Fruit fly (Drosophila melanogaster): ENCODE results near the gene CG4607.

Gene CG4607

dm6 chrX:7094169-7094568 is 25.0 kb downstream of the CG4607 start:
- no peak for TF ChIP-seq Clk (GFP tag; optimal IDR thresholded peaks at IDR 0.05)
- no peak for TF ChIP-seq CG33017 (tag; optimal IDR thresholded peaks at IDR 0.05)
- TF ChIP-seq CG12768 (GFP tag; optimal IDR thresholded peaks at IDR 0.05), result no peak
- TF ChIP-seq Crg-1 (GFP tag; optimal IDR thresholded peaks at IDR 0.05), result no peak
- no peak for TF ChIP-seq CG1620 (GFP tag; optimal IDR thresholded peaks at IDR 0.05)
- TF ChIP-seq Hr96 (GFP tag; optimal IDR thresholded peaks at IDR 0.05), result no peak
- no peak for TF ChIP-seq toe (GFP tag; optimal IDR thresholded peaks at IDR 0.05)
- TF ChIP-seq CG5204 (GFP tag; optimal IDR thresholded peaks at IDR 0.05), result no peak
- no peak for TF ChIP-seq cnc (optimal IDR thresholded peaks at IDR 0.05)
- no peak for TF ChIP-seq CG11617 (GFP tag; optimal IDR thresholded peaks at IDR 0.05)
- no peak for TF ChIP-seq bab1 (GFP tag; optimal IDR thresholded peaks at IDR 0.05)
- no peak for TF ChIP-seq cic (GFP tag; optimal IDR thresholded peaks at IDR 0.05)
- no peak for TF ChIP-seq Mnt (GFP tag; optimal IDR thresholded peaks at IDR 0.05)
- TF ChIP-seq pad (GFP tag; optimal IDR thresholded peaks at IDR 0.05), result no peak
- no peak for TF ChIP-seq ovo (GFP tag; optimal IDR thresholded peaks at IDR 0.05)
- TF ChIP-seq CG7101 (tag; optimal IDR thresholded peaks at IDR 0.05), result no peak
- no peak for TF ChIP-seq kay (GFP tag; ENCODE audit: borderline replicate concordance)

DNA sequence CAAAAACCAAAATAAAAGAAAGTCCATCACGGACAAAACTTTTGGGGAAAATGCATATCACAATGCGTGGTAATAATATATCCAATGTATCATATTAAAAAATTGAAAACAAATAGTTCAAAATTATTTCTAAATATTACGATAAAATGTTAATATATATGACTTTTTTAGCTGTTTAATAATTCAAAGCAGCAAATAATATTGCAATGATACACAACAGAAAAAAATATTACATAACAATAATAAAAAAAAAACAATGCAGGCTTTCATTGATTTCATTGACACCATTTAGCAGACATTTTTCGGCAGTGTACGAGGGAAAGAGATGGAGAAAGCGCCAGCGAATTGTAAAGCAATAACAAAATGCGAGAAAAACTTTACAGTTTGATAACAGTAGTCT is 25.6 kb downstream of the CG4607 start:
- TF ChIP-seq bab1 (GFP tag; optimal IDR thresholded peaks at IDR 0.05) (no peak), cnc (optimal IDR thresholded peaks at IDR 0.05) (no peak), kay (GFP tag; ENCODE audit: borderline replicate concordance) (no peak), CG33017 (tag; optimal IDR thresholded peaks at IDR 0.05) (no peak), CG1620 (GFP tag; optimal IDR thresholded peaks at IDR 0.05) (no peak), CG7101 (tag; optimal IDR thresholded peaks at IDR 0.05) (no peak), CG11617 (GFP tag; optimal IDR thresholded peaks at IDR 0.05) (no peak), Mnt (GFP tag; optimal IDR thresholded peaks at IDR 0.05) (no peak), CG12768 (GFP tag; optimal IDR thresholded peaks at IDR 0.05) (no peak), pad (GFP tag; optimal IDR thresholded peaks at IDR 0.05) (no peak), toe (GFP tag; optimal IDR thresholded peaks at IDR 0.05) (no peak), ovo (GFP tag; optimal IDR thresholded peaks at IDR 0.05) (no peak), Hr96 (GFP tag; optimal IDR thresholded peaks at IDR 0.05) (no peak), Clk (GFP tag; optimal IDR thresholded peaks at IDR 0.05) (no peak), CG14711 (tag; optimal IDR thresholded peaks at IDR 0.05) (no peak), cic (GFP tag; optimal IDR thresholded peaks at IDR 0.05) (no peak), tj (GFP tag; optimal IDR thresholded peaks at IDR 0.05) (no peak), Crg-1 (GFP tag; optimal IDR thresholded peaks at IDR 0.05) (no peak), CG7045 (GFP tag; optimal IDR thresholded peaks at IDR 0.05) (no peak), CG5204 (GFP tag; optimal IDR thresholded peaks at IDR 0.05) (no peak)

- TF ChIP-seq Mnt (GFP tag; optimal IDR thresholded peaks at IDR 0.05), result peak; percentile 52
- peak; percentile 70 for TF ChIP-seq CG11617 (GFP tag; optimal IDR thresholded peaks at IDR 0.05)
- peak; percentile 64 for TF ChIP-seq cic (GFP tag; optimal IDR thresholded peaks at IDR 0.05)
- no peak for TF ChIP-seq Hr96 (GFP tag; optimal IDR thresholded peaks at IDR 0.05)
- peak; percentile 85 for TF ChIP-seq CG12768 (GFP tag; optimal IDR thresholded peaks at IDR 0.05)
- TF ChIP-seq bab1 (GFP tag; optimal IDR thresholded peaks at IDR 0.05), result peak; percentile 98
- TF ChIP-seq pad (GFP tag; optimal IDR thresholded peaks at IDR 0.05), result peak; percentile 79
- peak; percentile 93 for TF ChIP-seq CG33017 (tag; optimal IDR thresholded peaks at IDR 0.05)
- TF ChIP-seq kay (GFP tag; ENCODE audit: borderline replicate concordance), result peak; percentile 92
- TF ChIP-seq cnc (optimal IDR thresholded peaks at IDR 0.05), result no peak
- TF ChIP-seq CG7101 (tag; optimal IDR thresholded peaks at IDR 0.05), result peak; percentile 90
- TF ChIP-seq CG7045 (GFP tag; optimal IDR thresholded peaks at IDR 0.05), result peak; percentile 83
- peak; percentile 42 for TF ChIP-seq Clk (GFP tag; optimal IDR thresholded peaks at IDR 0.05)
- TF ChIP-seq CG1620 (GFP tag; optimal IDR thresholded peaks at IDR 0.05), result peak; percentile 93
- TF ChIP-seq tj (GFP tag; optimal IDR thresholded peaks at IDR 0.05), result peak; percentile 63
- peak; percentile 80 for TF ChIP-seq Crg-1 (GFP tag; optimal IDR thresholded peaks at IDR 0.05)
- peak; percentile 42 for TF ChIP-seq ovo (GFP tag; optimal IDR thresholded peaks at IDR 0.05)
- peak; percentile 75 for TF ChIP-seq toe (GFP tag; optimal IDR thresholded peaks at IDR 0.05)
- TF ChIP-seq CG14711 (tag; optimal IDR thresholded peaks at IDR 0.05), result peak; percentile 87
- peak; percentile 83 for TF ChIP-seq CG5204 (GFP tag; optimal IDR thresholded peaks at IDR 0.05)
Measured at dm6 chrX:7095292-7095911, 26.2 kb downstream of the CG4607 start.

- no peak for TF ChIP-seq CG1620 (GFP tag; optimal IDR thresholded peaks at IDR 0.05)
- no peak for TF ChIP-seq bab1 (GFP tag; optimal IDR thresholded peaks at IDR 0.05)
- no peak for TF ChIP-seq CG11617 (GFP tag; optimal IDR thresholded peaks at IDR 0.05)
- no peak for TF ChIP-seq pad (GFP tag; optimal IDR thresholded peaks at IDR 0.05)
- no peak for TF ChIP-seq tj (GFP tag; optimal IDR thresholded peaks at IDR 0.05)
- no peak for TF ChIP-seq cnc (optimal IDR thresholded peaks at IDR 0.05)
- no peak for TF ChIP-seq CG33017 (tag; optimal IDR thresholded peaks at IDR 0.05)
- TF ChIP-seq CG12768 (GFP tag; optimal IDR thresholded peaks at IDR 0.05), result no peak
- TF ChIP-seq toe (GFP tag; optimal IDR thresholded peaks at IDR 0.05), result no peak
- no peak for TF ChIP-seq Crg-1 (GFP tag; optimal IDR thresholded peaks at IDR 0.05)
- TF ChIP-seq CG7101 (tag; optimal IDR thresholded peaks at IDR 0.05), result no peak
- TF ChIP-seq cic (GFP tag; optimal IDR thresholded peaks at IDR 0.05), result no peak
- no peak for TF ChIP-seq ovo (GFP tag; optimal IDR thresholded peaks at IDR 0.05)
Measured at dm6 chrX:7095912-7096494, 26.8 kb downstream of the CG4607 start.

dm6 chrX:7096495-7096995 is 27.3 kb downstream of the CG4607 start:
- TF ChIP-seq CG14711 (tag; optimal IDR thresholded peaks at IDR 0.05) (peak; percentile 63), CG7045 (GFP tag; optimal IDR thresholded peaks at IDR 0.05) (peak; percentile 34), CG33017 (tag; optimal IDR thresholded peaks at IDR 0.05) (peak; percentile 61), kay (GFP tag; ENCODE audit: borderline replicate concordance) (no peak), CG11617 (GFP tag; optimal IDR thresholded peaks at IDR 0.05) (peak; percentile 59), pad (GFP tag; optimal IDR thresholded peaks at IDR 0.05) (peak; percentile 51), toe (GFP tag; optimal IDR thresholded peaks at IDR 0.05) (no peak), cnc (optimal IDR thresholded peaks at IDR 0.05) (no peak), Clk (GFP tag; optimal IDR thresholded peaks at IDR 0.05) (no peak), CG12768 (GFP tag; optimal IDR thresholded peaks at IDR 0.05) (peak; percentile 57), Crg-1 (GFP tag; optimal IDR thresholded peaks at IDR 0.05) (no peak), tj (GFP tag; optimal IDR thresholded peaks at IDR 0.05) (peak; percentile 74), CG5204 (GFP tag; optimal IDR thresholded peaks at IDR 0.05) (no peak), CG1620 (GFP tag; optimal IDR thresholded peaks at IDR 0.05) (peak; percentile 14), CG7101 (tag; optimal IDR thresholded peaks at IDR 0.05) (peak; percentile 78), Mnt (GFP tag; optimal IDR thresholded peaks at IDR 0.05) (no peak), bab1 (GFP tag; optimal IDR thresholded peaks at IDR 0.05) (peak; percentile 92), cic (GFP tag; optimal IDR thresholded peaks at IDR 0.05) (no peak), ovo (GFP tag; optimal IDR thresholded peaks at IDR 0.05) (no peak), Hr96 (GFP tag; optimal IDR thresholded peaks at IDR 0.05) (peak; percentile 67)

All from whole organism, adult.